Worm (Caenorhabditis elegans) whole organism, L4/young adult: ENCODE results near the gene T22E5.1.

Experiments
- dao-5 ChIP-seq: sonication (generic microtip); optimal IDR thresholded peaks from 2 replicates; lab custom pipeline; 2016; ENCODE audit warnings: missing genotype, missing genetic modification characterization, moderate library complexity, missing compliant biosample characterization
- him-1 ChIP-seq: sonication (generic microtip); optimal IDR thresholded peaks from 2 replicates; lab custom pipeline; 2016; ENCODE audit warnings: missing genotype, missing genetic modification reagents, missing genetic modification characterization, missing compliant biosample characterization

- no peak for TF ChIP-seq him-1 (tag; lab: Kevin White, UChicago)
- TF ChIP-seq dao-5 (tag; lab: Kevin White, UChicago): no peak
Measured at ce11 chrX:6456567-6456966, 43.9 kb downstream of the T22E5.1 start, which contains the start of gene pept-1.
